Worm (Caenorhabditis elegans): ENCODE results near the gene C35A5.5.

The C35A5.5 gene

ce11 chrV:10556362-10556761, 50.7 kb downstream of the C35A5.5 start:
- TF ChIP-seq unc-62 (GFP tag; optimal IDR thresholded peaks at IDR 0.05 in 1 of 2) (peak in 1 of 2 experiments; percentile 85), unc-62 (tag; optimal IDR thresholded peaks at IDR 0.05) (no peak), lim-7 (GFP tag; IDR thresholded peaks at IDR 0.05) (no peak), spr-3 (GFP tag; optimal IDR thresholded peaks at IDR 0.05) (no peak), R02D3.7 (tag; optimal IDR thresholded peaks at IDR 0.05) (no peak), hlh-11 (tag; optimal IDR thresholded peaks at IDR 0.05) (no peak), mxl-3 (GFP tag; optimal IDR thresholded peaks at IDR 0.05) (no peak), dpl-1 (GFP tag; optimal IDR thresholded peaks at IDR 0.05) (no peak), ztf-11 (tag; optimal IDR thresholded peaks at IDR 0.05) (no peak)

ce11 chrV:10557094-10557493, 51.4 kb downstream of the C35A5.5 start:
- TF ChIP-seq saeg-2 (GFP tag; IDR thresholded peaks at IDR 0.05) (no peak), madf-5 (GFP tag; IDR thresholded peaks at IDR 0.05) (no peak), daf-12 (tag; optimal IDR thresholded peaks at IDR 0.05) (no peak), hmg-1.1 (GFP tag; IDR thresholded peaks at IDR 0.05) (no peak), dve-1 (tag; optimal IDR thresholded peaks at IDR 0.05; ENCODE audit: insufficient read depth) (no peak), nhr-28 (tag; optimal IDR thresholded peaks at IDR 0.05) (peak; percentile 49), ces-1 (GFP tag; optimal IDR thresholded peaks at IDR 0.05) (no peak)

- no peak for TF ChIP-seq aha-1 (tag)
- peak in 1 of 2 experiments; percentile 34 for TF ChIP-seq unc-62 (GFP tag; optimal IDR thresholded peaks at IDR 0.05 in 1 of 2)
- no peak for TF ChIP-seq unc-62 (tag; optimal IDR thresholded peaks at IDR 0.05)
- no peak for TF ChIP-seq lin-1 (GFP tag; IDR thresholded peaks at IDR 0.05)
- no peak for TF ChIP-seq dpl-1 (GFP tag; optimal IDR thresholded peaks at IDR 0.05)
- TF ChIP-seq hmg-1.1 (GFP tag; IDR thresholded peaks at IDR 0.05): no peak
These were observed 52.0 kb downstream of the C35A5.5 start, which contains the start of gene best-14 for ce11 chrV:10557676-10558075. Gene best-14, plus strand, starts transcription at chrV:10557976.

Measured in whole organism, L4 larva.